Fruit fly (Drosophila melanogaster): ENCODE data around the gene CG5116.

Gene CG5116

DNA sequence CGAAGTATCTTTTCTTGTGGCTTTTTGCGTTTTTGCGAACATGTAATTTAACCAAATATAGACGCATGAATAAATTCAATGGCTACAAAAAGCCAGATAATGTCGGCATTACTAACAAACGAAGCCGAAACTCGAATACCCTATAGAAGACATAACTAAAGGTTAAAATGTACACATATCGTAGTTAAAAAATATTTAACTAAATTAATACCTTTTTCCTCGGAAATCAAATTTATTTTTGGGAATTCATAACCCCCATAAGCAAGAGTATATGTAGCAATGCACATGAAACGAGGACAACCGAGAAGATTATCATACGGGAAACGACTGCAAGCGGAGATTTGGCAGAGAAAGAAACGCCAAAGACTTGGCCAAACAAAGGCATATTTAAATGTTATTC is 21.2 kb upstream of the CG5116 start:
- TF ChIP-seq Rel (GFP tag; optimal IDR thresholded peaks at IDR 0.05), result no peak
- TF ChIP-seq Rel (tag; optimal IDR thresholded peaks at IDR 0.05), result no peak
- TF ChIP-seq pan (optimal IDR thresholded peaks at IDR 0.05), result no peak
- no peak for TF ChIP-seq lola (GFP tag; optimal IDR thresholded peaks at IDR 0.05)
- TF ChIP-seq Dif (GFP tag; optimal IDR thresholded peaks at IDR 0.05; ENCODE audit: partially characterized antibody), result no peak
- no peak for TF ChIP-seq tai (GFP tag; optimal IDR thresholded peaks at IDR 0.05)
- TF ChIP-seq CG32264 (GFP tag; optimal IDR thresholded peaks at IDR 0.05), result no peak
- TF ChIP-seq GATAd (GFP tag; optimal IDR thresholded peaks at IDR 0.05), result no peak
- TF ChIP-seq CG9705 (GFP tag; optimal IDR thresholded peaks at IDR 0.05), result no peak
- no peak for TF ChIP-seq sage (GFP tag; optimal IDR thresholded peaks at IDR 0.05)
- no peak for TF ChIP-seq Abd-B (GFP tag; optimal IDR thresholded peaks at IDR 0.05)
- no peak for TF ChIP-seq Hnf4 (GFP tag; optimal IDR thresholded peaks at IDR 0.05)
- no peak for TF ChIP-seq brk (GFP tag; optimal IDR thresholded peaks at IDR 0.05)
- peak in 1 of 2 experiments; percentile 41 for TF ChIP-seq foxo (GFP tag; optimal IDR thresholded peaks at IDR 0.05)
- TF ChIP-seq fru (GFP tag; optimal IDR thresholded peaks at IDR 0.05), result peak; percentile 22
- TF ChIP-seq CrebA (GFP tag; optimal IDR thresholded peaks at IDR 0.05; ENCODE audit: borderline replicate concordance), result no peak
- peak; percentile 3 for TF ChIP-seq dmrt93B (GFP tag; optimal IDR thresholded peaks at IDR 0.05)
- no peak for TF ChIP-seq sv (GFP tag; optimal IDR thresholded peaks at IDR 0.05)
- peak; percentile 38 for TF ChIP-seq HLH106 (tag; optimal IDR thresholded peaks at IDR 0.05)
- TF ChIP-seq br (GFP tag; optimal IDR thresholded peaks at IDR 0.05), result peak; percentile 56
- no peak for TF ChIP-seq dsf (GFP tag; optimal IDR thresholded peaks at IDR 0.05; ENCODE audit: borderline replicate concordance)
- no peak for TF ChIP-seq Vsx2 (GFP tag; optimal IDR thresholded peaks at IDR 0.05; ENCODE audit: partially characterized antibody)
- TF ChIP-seq jim (GFP tag; optimal IDR thresholded peaks at IDR 0.05), result no peak
- TF ChIP-seq h (GFP tag; optimal IDR thresholded peaks at IDR 0.05), result peak; percentile 41
- no peak for TF ChIP-seq Hr78 (GFP tag; optimal IDR thresholded peaks at IDR 0.05)
- TF ChIP-seq OdsH (GFP tag; optimal IDR thresholded peaks at IDR 0.05), result peak; percentile 52
- no peak for TF ChIP-seq Jra (GFP tag; optimal IDR thresholded peaks at IDR 0.05)
- peak; percentile 11 for TF ChIP-seq woc (GFP tag; optimal IDR thresholded peaks at IDR 0.05)
- no peak for TF ChIP-seq N (GFP tag; optimal IDR thresholded peaks at IDR 0.05)
- peak; percentile 27 for TF ChIP-seq psq (GFP tag; optimal IDR thresholded peaks at IDR 0.05)
- peak; percentile 59 for TF ChIP-seq rgr (GFP tag; optimal IDR thresholded peaks at IDR 0.05)
- TF ChIP-seq Sp1 (GFP tag; optimal IDR thresholded peaks at IDR 0.05), result peak; percentile 45
- no peak for TF ChIP-seq Mio (GFP tag; optimal IDR thresholded peaks at IDR 0.05)
- no peak for TF ChIP-seq Hr83 (GFP tag; optimal IDR thresholded peaks at IDR 0.05; ENCODE audit: poor library complexity, severe bottlenecking)
- peak; percentile 52 for TF ChIP-seq ey (GFP tag; optimal IDR thresholded peaks at IDR 0.05)
- no peak for TF ChIP-seq usp (GFP tag; optimal IDR thresholded peaks at IDR 0.05)
- no peak for TF ChIP-seq Dfd (GFP tag; optimal IDR thresholded peaks at IDR 0.05)
- TF ChIP-seq dl (GFP tag; optimal IDR thresholded peaks at IDR 0.05; ENCODE audit: insufficient read depth in 1 of 2, partially characterized antibody in 2 of 2), result no peak
- TF ChIP-seq Myc (optimal IDR thresholded peaks at IDR 0.05), result no peak

DNA sequence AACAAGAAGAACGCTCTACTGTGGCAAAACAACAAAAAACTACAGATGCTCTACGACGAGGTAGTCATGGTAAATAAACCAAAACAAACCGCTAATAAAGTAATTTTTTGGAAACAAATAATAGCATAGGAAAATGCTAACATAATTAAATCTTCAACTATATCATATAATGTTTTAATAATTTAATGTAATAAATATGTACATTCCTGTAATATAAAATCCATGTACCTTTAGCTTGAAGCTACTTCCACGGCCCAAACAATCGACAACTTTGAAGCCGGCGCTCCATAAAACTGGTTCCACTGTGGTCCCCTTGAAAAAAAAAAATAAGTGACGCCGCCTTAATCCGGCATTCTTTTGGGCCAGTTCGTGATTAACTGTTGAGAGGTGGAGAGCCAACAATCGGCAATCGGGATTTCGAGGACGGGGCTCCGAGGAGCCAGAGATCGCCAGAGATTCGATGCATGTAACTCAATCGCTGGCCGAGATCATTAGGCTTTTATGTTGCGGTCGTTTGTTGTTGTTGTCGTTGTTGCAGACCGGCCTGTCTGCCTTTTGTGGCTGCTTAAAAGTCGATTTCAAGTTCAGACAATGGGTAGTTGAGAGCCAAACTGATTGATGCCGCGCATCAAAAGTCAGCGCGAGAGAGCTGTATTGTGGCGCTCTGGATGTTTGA is 20.1 kb upstream of the CG5116 start:
- peak; percentile 73 for TF ChIP-seq Hnf4 (GFP tag; optimal IDR thresholded peaks at IDR 0.05)
- TF ChIP-seq Sp1 (GFP tag; optimal IDR thresholded peaks at IDR 0.05), result peak; percentile 93
- TF ChIP-seq tai (GFP tag; optimal IDR thresholded peaks at IDR 0.05), result peak; percentile 26
- TF ChIP-seq Rel (GFP tag; optimal IDR thresholded peaks at IDR 0.05), result peak; percentile 72
- peak; percentile 62 for TF ChIP-seq Rel (tag; optimal IDR thresholded peaks at IDR 0.05)
- no peak for TF ChIP-seq jim (GFP tag; optimal IDR thresholded peaks at IDR 0.05)
- peak; percentile 66 for TF ChIP-seq sage (GFP tag; optimal IDR thresholded peaks at IDR 0.05)
- peak; percentile 77 for TF ChIP-seq dmrt93B (GFP tag; optimal IDR thresholded peaks at IDR 0.05)
- TF ChIP-seq h (GFP tag; optimal IDR thresholded peaks at IDR 0.05), result peak; percentile 87
- peak; percentile 52 for TF ChIP-seq Jra (GFP tag; optimal IDR thresholded peaks at IDR 0.05)
- no peak for TF ChIP-seq lola (GFP tag; optimal IDR thresholded peaks at IDR 0.05)
- no peak for TF ChIP-seq dl (GFP tag; optimal IDR thresholded peaks at IDR 0.05; ENCODE audit: insufficient read depth in 1 of 2, partially characterized antibody in 2 of 2)
- no peak for TF ChIP-seq sv (GFP tag; optimal IDR thresholded peaks at IDR 0.05)
- peak; percentile 76 for TF ChIP-seq CG9705 (GFP tag; optimal IDR thresholded peaks at IDR 0.05)
- peak; percentile 86 for TF ChIP-seq psq (GFP tag; optimal IDR thresholded peaks at IDR 0.05)
- peak; percentile 93 for TF ChIP-seq HLH106 (tag; optimal IDR thresholded peaks at IDR 0.05)
- TF ChIP-seq Dif (GFP tag; optimal IDR thresholded peaks at IDR 0.05; ENCODE audit: partially characterized antibody), result no peak
- peak; percentile 92 for TF ChIP-seq OdsH (GFP tag; optimal IDR thresholded peaks at IDR 0.05)
- no peak for TF ChIP-seq Hr78 (GFP tag; optimal IDR thresholded peaks at IDR 0.05)
- no peak for TF ChIP-seq N (GFP tag; optimal IDR thresholded peaks at IDR 0.05)
- TF ChIP-seq brk (GFP tag; optimal IDR thresholded peaks at IDR 0.05), result peak; percentile 90
- peak in 1 of 2 experiments; percentile 93 for TF ChIP-seq foxo (GFP tag; optimal IDR thresholded peaks at IDR 0.05)
- TF ChIP-seq woc (GFP tag; optimal IDR thresholded peaks at IDR 0.05), result peak; percentile 84
- no peak for TF ChIP-seq pan (optimal IDR thresholded peaks at IDR 0.05)
- peak; percentile 18 for TF ChIP-seq CrebA (GFP tag; optimal IDR thresholded peaks at IDR 0.05; ENCODE audit: borderline replicate concordance)
- TF ChIP-seq Abd-B (GFP tag; optimal IDR thresholded peaks at IDR 0.05), result no peak
- peak; percentile 17 for TF ChIP-seq CG32264 (GFP tag; optimal IDR thresholded peaks at IDR 0.05)
- TF ChIP-seq br (GFP tag; optimal IDR thresholded peaks at IDR 0.05), result peak; percentile 42
- TF ChIP-seq Dfd (GFP tag; optimal IDR thresholded peaks at IDR 0.05), result no peak
- TF ChIP-seq usp (GFP tag; optimal IDR thresholded peaks at IDR 0.05), result no peak
- TF ChIP-seq rgr (GFP tag; optimal IDR thresholded peaks at IDR 0.05), result peak; percentile 88
- no peak for TF ChIP-seq Hr83 (GFP tag; optimal IDR thresholded peaks at IDR 0.05; ENCODE audit: poor library complexity, severe bottlenecking)
- TF ChIP-seq GATAd (GFP tag; optimal IDR thresholded peaks at IDR 0.05), result no peak
- TF ChIP-seq Myc (optimal IDR thresholded peaks at IDR 0.05), result no peak
- peak; percentile 68 for TF ChIP-seq Vsx2 (GFP tag; optimal IDR thresholded peaks at IDR 0.05; ENCODE audit: partially characterized antibody)
- TF ChIP-seq dsf (GFP tag; optimal IDR thresholded peaks at IDR 0.05; ENCODE audit: borderline replicate concordance), result peak; percentile 51
- TF ChIP-seq Mio (GFP tag; optimal IDR thresholded peaks at IDR 0.05), result no peak
- TF ChIP-seq fru (GFP tag; optimal IDR thresholded peaks at IDR 0.05), result peak; percentile 87
- TF ChIP-seq ey (GFP tag; optimal IDR thresholded peaks at IDR 0.05), result peak; percentile 75
